Fruit fly (Drosophila melanogaster): ENCODE data around the gene CG32262.

Gene CG32262

dm6 chr3L:3765782-3766520 lies 44.0 kb downstream of the CG32262 start (continued):
- TF ChIP-seq odd (GFP tag; optimal IDR thresholded peaks at IDR 0.05): peak; percentile 58
- peak; percentile 23 for TF ChIP-seq CG10462 (GFP tag; optimal IDR thresholded peaks at IDR 0.05)
- TF ChIP-seq CG8924 (tag; optimal IDR thresholded peaks at IDR 0.05): peak; percentile 85
- no peak for TF ChIP-seq fu2 (GFP tag; optimal IDR thresholded peaks at IDR 0.05)
- TF ChIP-seq CG10267 (tag; optimal IDR thresholded peaks at IDR 0.05): peak; percentile 40
- no peak for TF ChIP-seq luna (GFP tag; optimal IDR thresholded peaks at IDR 0.05)
- TF ChIP-seq CG13894 (tag; optimal IDR thresholded peaks at IDR 0.05): peak; percentile 64
- no peak for TF ChIP-seq CG4707 (GFP tag; optimal IDR thresholded peaks at IDR 0.05)
- TF ChIP-seq CG10147 (GFP tag; optimal IDR thresholded peaks at IDR 0.05): peak; percentile 36
- no peak; the same call in 1 of the 2 replicates for TF ChIP-seq CG9215 (GFP tag; IDR thresholded peaks at IDR 0.05)
- peak; percentile 8 for TF ChIP-seq CrebB (tag; optimal IDR thresholded peaks at IDR 0.05)
- peak; percentile 80 for TF ChIP-seq CG9932 (GFP tag; IDR thresholded peaks at IDR 0.05)
- TF ChIP-seq NK7.1 (GFP tag; optimal IDR thresholded peaks at IDR 0.05): no peak
- peak; percentile 79 for TF ChIP-seq CG17328 (GFP tag; IDR thresholded peaks at IDR 0.05)
- no peak for TF ChIP-seq trh (GFP tag; optimal IDR thresholded peaks at IDR 0.05)
- TF ChIP-seq CG15011 (GFP tag; optimal IDR thresholded peaks at IDR 0.05): peak; percentile 39
- peak; percentile 81 for TF ChIP-seq Ptx1 (GFP tag; IDR thresholded peaks at IDR 0.05)
- no peak for TF ChIP-seq CG10959 (GFP tag; IDR thresholded peaks at IDR 0.05)
- TF ChIP-seq Lim3 (GFP tag; IDR thresholded peaks at IDR 0.05): no peak; the same call in 1 of the 2 replicates
- no peak for TF ChIP-seq HLH4C (GFP tag; IDR thresholded peaks at IDR 0.05; ENCODE audit: partially characterized antibody)
- no peak for TF ChIP-seq Gsc (GFP tag; IDR thresholded peaks at IDR 0.05)
- TF ChIP-seq Atf-2 (GFP tag; optimal IDR thresholded peaks at IDR 0.05): no peak
- TF ChIP-seq CG2889 (GFP tag; IDR thresholded peaks at IDR 0.05): peak; percentile 71; the same call in 2 of the 3 replicates
- no peak for TF ChIP-seq pb (GFP tag; optimal IDR thresholded peaks at IDR 0.05)
- no peak for TF ChIP-seq Mes4 (GFP tag; optimal IDR thresholded peaks at IDR 0.05)
- TF ChIP-seq exex (tag; optimal IDR thresholded peaks at IDR 0.05): peak; percentile 41
- no peak for TF ChIP-seq CG15073 (GFP tag; optimal IDR thresholded peaks at IDR 0.05)
- no peak for TF ChIP-seq CG8478 (optimal IDR thresholded peaks at IDR 0.05)
- peak; percentile 78 for TF ChIP-seq CG30403 (GFP tag; optimal IDR thresholded peaks at IDR 0.05)
- no peak for TF ChIP-seq Ets65A (GFP tag)
- TF ChIP-seq BtbVII (GFP tag; optimal IDR thresholded peaks at IDR 0.05): peak; percentile 52
- peak; percentile 46; the same call in 1 of the 2 replicates for TF ChIP-seq CG43689 (GFP tag; IDR thresholded peaks at IDR 0.05)
- TF ChIP-seq CG3065 (GFP tag; optimal IDR thresholded peaks at IDR 0.05): peak; percentile 43
- TF ChIP-seq CG16813 (GFP tag; IDR thresholded peaks at IDR 0.05; ENCODE audit: partially characterized antibody): no peak
- no peak; the same call in 2 of the 3 replicates for TF ChIP-seq sr (GFP tag; IDR thresholded peaks at IDR 0.05)
- TF ChIP-seq ranshi (GFP tag; IDR thresholded peaks at IDR 0.05): peak; percentile 72
- TF ChIP-seq Opbp (GFP tag; IDR thresholded peaks at IDR 0.05; ENCODE audit: partially characterized antibody): no peak
- peak; percentile 23 for TF ChIP-seq CG6683 (GFP tag; optimal IDR thresholded peaks at IDR 0.05)
- TF ChIP-seq lmd (GFP tag; IDR thresholded peaks at IDR 0.05): peak; percentile 78
- TF ChIP-seq CG12942 (GFP tag; optimal IDR thresholded peaks at IDR 0.05): peak; percentile 8
- TF ChIP-seq ttk (GFP tag; IDR thresholded peaks at IDR 0.05): peak; percentile 66
- peak; percentile 42 for TF ChIP-seq CG3281 (GFP tag; optimal IDR thresholded peaks at IDR 0.05)
- TF ChIP-seq tx (GFP tag; optimal IDR thresholded peaks at IDR 0.05): no peak
- TF ChIP-seq Sin3A (optimal IDR thresholded peaks at IDR 0.05): no peak
- TF ChIP-seq oc (tag; optimal IDR thresholded peaks at IDR 0.05): peak; percentile 64
- peak; percentile 56 for TF ChIP-seq gsb (GFP tag; IDR thresholded peaks at IDR 0.05)
- peak; percentile 57 for TF ChIP-seq CG8281 (tag; optimal IDR thresholded peaks at IDR 0.05)
- TF ChIP-seq CG2129 (GFP tag; IDR thresholded peaks at IDR 0.05; ENCODE audit: partially characterized antibody): no peak
- TF ChIP-seq CG14441 (GFP tag; IDR thresholded peaks at IDR 0.05): peak; percentile 79
- no peak for TF ChIP-seq vnd (GFP tag; IDR thresholded peaks at IDR 0.05; ENCODE audit: partially characterized antibody)
- peak; percentile 10 for TF ChIP-seq crc (GFP tag; optimal IDR thresholded peaks at IDR 0.05)
